Worm (Caenorhabditis elegans): ENCODE measurements around the gene C02D5.4.

C02D5.4 gene

DNA sequence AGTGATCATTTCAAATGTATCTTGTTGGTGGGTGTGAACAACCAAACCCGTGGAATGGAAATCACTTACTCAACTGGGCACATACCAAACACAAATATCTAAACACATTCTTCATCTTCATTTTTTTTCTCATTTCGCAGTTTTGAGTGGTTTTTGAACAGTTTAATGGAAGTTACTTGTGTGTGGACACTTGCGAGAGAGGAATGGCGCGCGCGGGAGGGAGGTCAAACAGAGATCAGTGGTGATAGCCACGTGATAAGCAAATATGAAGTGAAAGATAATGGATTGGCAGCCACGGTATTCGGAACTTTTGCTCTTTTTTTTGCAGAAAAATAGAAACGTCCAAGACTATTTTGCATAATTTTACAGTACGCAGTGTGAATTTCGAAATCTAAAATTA lies 31.4 kb upstream of the C02D5.4 start:
- no peak for TF ChIP-seq tbx-2 (tag; optimal IDR thresholded peaks at IDR 0.05)
- TF ChIP-seq dve-1 (tag; optimal IDR thresholded peaks at IDR 0.05): no peak
- TF ChIP-seq K09A11.1 (tag; optimal IDR thresholded peaks at IDR 0.05; ENCODE audit: insufficient read depth): no peak
- no peak for TF ChIP-seq unc-86 (tag; optimal IDR thresholded peaks at IDR 0.05)
- TF ChIP-seq ceh-31 (tag; optimal IDR thresholded peaks at IDR 0.05): no peak
- no peak for TF ChIP-seq T23F11.4 (GFP tag; optimal IDR thresholded peaks at IDR 0.05)
- TF ChIP-seq odd-2 (tag; optimal IDR thresholded peaks at IDR 0.05): no peak
- no peak for TF ChIP-seq pros-1 (tag; optimal IDR thresholded peaks at IDR 0.05)
- TF ChIP-seq sdc-2 (tag; optimal IDR thresholded peaks at IDR 0.05): no peak
- TF ChIP-seq ceh-14 (tag; optimal IDR thresholded peaks at IDR 0.05): no peak
- no peak for TF ChIP-seq pax-1 (tag; optimal IDR thresholded peaks at IDR 0.05)
- TF ChIP-seq fkh-6 (tag; optimal IDR thresholded peaks at IDR 0.05): no peak
- no peak for TF ChIP-seq pha-2 (tag; optimal IDR thresholded peaks at IDR 0.05)
- TF ChIP-seq lin-11 (tag; optimal IDR thresholded peaks at IDR 0.05): no peak
- TF ChIP-seq hlh-15 (tag; optimal IDR thresholded peaks at IDR 0.05): no peak
- TF ChIP-seq unc-55 (GFP tag; optimal IDR thresholded peaks at IDR 0.05): no peak

DNA sequence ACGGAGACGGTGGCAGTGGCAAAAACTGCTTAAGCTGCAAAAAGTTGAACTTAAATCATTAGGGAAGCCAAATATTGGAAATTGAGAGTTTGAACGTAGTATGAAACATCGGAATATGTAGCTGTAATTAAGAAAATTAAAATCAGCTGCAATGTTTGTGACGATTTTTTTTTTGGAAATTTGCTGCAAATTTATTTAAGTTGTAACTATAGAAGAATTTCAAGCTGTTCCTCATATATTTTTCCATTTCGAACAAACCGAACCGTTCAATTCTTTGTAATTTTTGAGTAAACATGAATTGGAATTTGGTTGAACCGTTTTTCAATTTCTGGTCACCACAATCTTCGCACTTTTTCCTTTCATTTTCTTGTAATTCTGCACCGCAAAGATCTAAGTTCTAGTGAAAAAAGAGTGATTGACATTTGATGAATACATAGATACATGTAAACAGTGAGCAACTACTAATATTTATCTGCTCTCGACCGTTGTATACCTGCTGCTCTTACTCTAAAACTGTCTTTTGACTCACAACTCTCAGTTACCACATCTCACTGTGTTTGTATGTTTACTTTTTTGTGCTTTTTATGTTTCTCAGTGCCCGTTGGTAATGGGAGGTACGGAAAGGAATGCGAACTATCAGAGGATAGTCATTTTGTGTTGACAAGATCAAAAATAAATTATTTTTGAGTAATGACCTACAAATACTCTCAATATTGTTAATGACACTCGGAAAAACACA lies 30.1 kb upstream of the C02D5.4 start:
- no peak for TF ChIP-seq unc-42 (tag; optimal IDR thresholded peaks at IDR 0.05)
- TF ChIP-seq pag-3 (tag; optimal IDR thresholded peaks at IDR 0.05; ENCODE audit: borderline replicate concordance): no peak
- no peak for TF ChIP-seq elt-2 (tag; optimal IDR thresholded peaks at IDR 0.05)
- TF ChIP-seq K09A11.1 (tag; optimal IDR thresholded peaks at IDR 0.05; ENCODE audit: insufficient read depth): no peak
- TF ChIP-seq Y22D7AL.16 (tag; optimal IDR thresholded peaks at IDR 0.05): no peak
- TF ChIP-seq C08G9.2 (tag; optimal IDR thresholded peaks at IDR 0.05): no peak
- no peak for TF ChIP-seq ceh-14 (tag; optimal IDR thresholded peaks at IDR 0.05)
- no peak for TF ChIP-seq ztf-16 (tag; optimal IDR thresholded peaks at IDR 0.05)
- TF ChIP-seq hlh-15 (tag; optimal IDR thresholded peaks at IDR 0.05): no peak
- no peak for TF ChIP-seq nfya-1 (tag; optimal IDR thresholded peaks at IDR 0.05)
- no peak for TF ChIP-seq pat-9 (tag; optimal IDR thresholded peaks at IDR 0.05)
- TF ChIP-seq tbx-2 (tag; optimal IDR thresholded peaks at IDR 0.05): no peak
- TF ChIP-seq fax-1 (tag; optimal IDR thresholded peaks at IDR 0.05): no peak
- TF ChIP-seq pha-4 (tag; optimal IDR thresholded peaks at IDR 0.05): no peak
- no peak for TF ChIP-seq sdc-2 (tag; optimal IDR thresholded peaks at IDR 0.05)
- TF ChIP-seq odd-2 (tag; optimal IDR thresholded peaks at IDR 0.05): no peak
- TF ChIP-seq ceh-2 (tag; optimal IDR thresholded peaks at IDR 0.05): no peak
- TF ChIP-seq ceh-22 (tag; optimal IDR thresholded peaks at IDR 0.05): no peak
- no peak for TF ChIP-seq hlh-30 (tag; optimal IDR thresholded peaks at IDR 0.05; ENCODE audit: insufficient read depth)
- TF ChIP-seq T23F11.4 (GFP tag; optimal IDR thresholded peaks at IDR 0.05): no peak

DNA sequence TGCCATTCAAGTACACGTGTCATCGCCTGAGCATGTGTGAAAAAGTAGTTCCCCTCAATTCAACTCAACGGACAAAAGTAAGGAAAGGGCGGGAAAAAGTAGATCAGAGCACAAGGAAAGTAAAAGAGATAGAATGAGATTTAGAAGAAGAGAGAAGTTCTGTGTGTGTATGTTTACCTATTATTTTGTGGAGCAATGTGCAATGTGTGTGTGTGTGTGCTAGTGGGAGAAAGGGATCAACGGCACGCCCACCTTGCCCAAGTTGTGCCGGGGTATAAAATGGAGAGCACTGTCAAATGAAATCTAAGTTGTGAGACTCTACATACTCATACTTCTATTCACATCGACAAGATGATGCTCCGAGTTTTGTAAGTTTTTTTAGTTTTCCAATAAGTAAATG lies 27.2 kb upstream of the C02D5.4 start, which contains the start of gene idpp-15:
TSS of gene idpp-15 (plus strand) at position 301 of the 400 bp plus-strand sequence.
- TF ChIP-seq ahr-1 (tag; optimal IDR thresholded peaks at IDR 0.05) (no peak), fkh-10 (GFP tag; optimal IDR thresholded peaks at IDR 0.05) (no peak), ceh-6 (GFP tag; optimal IDR thresholded peaks at IDR 0.05) (no peak), T23F11.4 (GFP tag; optimal IDR thresholded peaks at IDR 0.05) (no peak), ztf-16 (tag; optimal IDR thresholded peaks at IDR 0.05) (no peak), dve-1 (tag; optimal IDR thresholded peaks at IDR 0.05) (no peak), pag-3 (tag; optimal IDR thresholded peaks at IDR 0.05; ENCODE audit: borderline replicate concordance) (no peak), zip-5 (tag; optimal IDR thresholded peaks at IDR 0.05) (no peak), hlh-15 (tag; optimal IDR thresholded peaks at IDR 0.05) (no peak), pha-4 (tag; optimal IDR thresholded peaks at IDR 0.05) (no peak), C08G9.2 (tag; optimal IDR thresholded peaks at IDR 0.05) (no peak), ref-2 (tag; optimal IDR thresholded peaks at IDR 0.05) (no peak), elt-4 (tag; optimal IDR thresholded peaks at IDR 0.05) (no peak), nfya-1 (tag; optimal IDR thresholded peaks at IDR 0.05) (no peak), K02D7.2 (tag; optimal IDR thresholded peaks at IDR 0.05) (no peak), syd-9 (tag; optimal IDR thresholded peaks at IDR 0.05) (no peak), ceh-45 (GFP tag; IDR thresholded peaks at IDR 0.05) (no peak), ceh-19 (GFP tag; optimal IDR thresholded peaks at IDR 0.05) (no peak), unc-86 (tag; optimal IDR thresholded peaks at IDR 0.05) (no peak), tbx-2 (tag; optimal IDR thresholded peaks at IDR 0.05) (no peak)

Measured in whole organism, late embryonic.